Worm (Caenorhabditis elegans) whole organism, L2 larva: ENCODE data around the gene AC3.12.

Experiments used
- F13H6.1 ChIP-seq: sonication (generic microtip); optimal IDR thresholded peaks from 2 replicates; lab custom pipeline; 2016; ENCODE audit warnings: missing genetic modification characterization, missing compliant biosample characterization
- R02D3.7 ChIP-seq: fragments of 150-350 bp; optimal IDR thresholded peaks from 2 replicates; lab custom pipeline; 2014; ENCODE audit warnings: missing biosample characterization, missing genetic modification characterization
- Y55F3AM.14 ChIP-seq: fragments of 200-800 bp; sonication (Bioruptor generic); optimal IDR thresholded peaks from 2 replicates; lab custom pipeline; 2018; ENCODE audit warnings: mild to moderate bottlenecking, missing genetic modification characterization, missing compliant biosample characterization
- ZK546.5 ChIP-seq: sonication (generic microtip); optimal IDR thresholded peaks from 2 replicates; lab custom pipeline; 2017; ENCODE audit warnings: missing biosample characterization, missing genetic modification characterization
- alr-1 ChIP-seq: fragments of 150-350 bp; optimal IDR thresholded peaks from 2 replicates; lab custom pipeline; 2014; ENCODE audit warnings: missing biosample characterization, missing genetic modification characterization
- aly-2 ChIP-seq: fragments of 150-350 bp; optimal IDR thresholded peaks from 2 replicates; lab custom pipeline; 2014; ENCODE audit warnings: missing biosample characterization, missing genetic modification characterization
- blmp-1 ChIP-seq: sonication (generic microtip); optimal IDR thresholded peaks from 2 replicates; lab custom pipeline; 2017; ENCODE audit warnings: missing genetic modification characterization, mild to moderate bottlenecking, missing compliant biosample characterization, antibody characterized with exemption, moderate library complexity; ENCODE audit not compliant: insufficient read depth
- ceh-16 ChIP-seq: fragments of 150-350 bp; optimal IDR thresholded peaks from 2 replicates; lab custom pipeline; 2014; ENCODE audit warnings: missing biosample characterization, missing genetic modification characterization
- ceh-82 ChIP-seq: fragments of 150-350 bp; optimal IDR thresholded peaks from 2 replicates; lab custom pipeline; 2014; ENCODE audit warnings: missing biosample characterization, missing genetic modification characterization
- crh-2 ChIP-seq: sonication (generic microtip); optimal IDR thresholded peaks from 2 replicates; lab custom pipeline; 2017; ENCODE audit warnings: missing biosample characterization, missing genetic modification characterization
- dmd-4 ChIP-seq: sonication (generic microtip); optimal IDR thresholded peaks from 2 replicates; lab custom pipeline; 2017; ENCODE audit warnings: missing biosample characterization, missing genetic modification characterization
- egl-27 ChIP-seq: sonication (generic microtip); optimal IDR thresholded peaks from 3 replicates; lab custom pipeline; 2017; ENCODE audit warnings: missing biosample characterization, missing genetic modification reagents, missing genetic modification characterization
- elt-1 ChIP-seq: fragments of 150-350 bp; optimal IDR thresholded peaks from 2 replicates; lab custom pipeline; 2014; ENCODE audit warnings: missing biosample characterization, missing genetic modification characterization
- elt-3 ChIP-seq: sonication (generic microtip); optimal IDR thresholded peaks from 2 replicates; lab custom pipeline; 2017; ENCODE audit warnings: missing biosample characterization, missing genetic modification characterization
- fos-1 ChIP-seq: fragments of 150-350 bp; optimal IDR thresholded peaks from 2 replicates; lab custom pipeline; 2014; ENCODE audit warnings: missing biosample characterization, missing genetic modification characterization
- gmeb-1 ChIP-seq: fragments of 150-350 bp; optimal IDR thresholded peaks from 2 replicates; lab custom pipeline; 2014; ENCODE audit warnings: missing biosample characterization, missing genetic modification characterization
- lin-11 ChIP-seq: fragments of 150-350 bp; sonication (generic microtip); optimal IDR thresholded peaks from 2 replicates; lab custom pipeline; 2014; ENCODE audit warnings: missing biosample characterization, missing genetic modification characterization, inconsistent platforms, mixed read lengths
- lin-13 ChIP-seq: fragments of 150-350 bp; optimal IDR thresholded peaks from 2 replicates; lab custom pipeline; 2014; ENCODE audit warnings: missing biosample characterization, missing genetic modification reagents, missing genetic modification characterization
- lin-39 ChIP-seq: fragments of 150-350 bp; optimal IDR thresholded peaks from 2 replicates; lab custom pipeline; 2014; ENCODE audit warnings: missing biosample characterization, missing genetic modification reagents, missing genetic modification characterization
- lsy-2 ChIP-seq, 2 experiments: fragments of 150-350 bp in 1 of 2; sonication (generic microtip) in 1 of 2; optimal IDR thresholded peaks; 2 replicates each; lab custom pipeline; 2014 to 2017; ENCODE audit warnings: missing biosample characterization in 2 of 2, missing genetic modification characterization in 2 of 2
- mbf-1 ChIP-seq: sonication (generic microtip); optimal IDR thresholded peaks from 2 replicates; lab custom pipeline; 2017; ENCODE audit warnings: missing biosample characterization, missing genetic modification characterization
- mdl-1 ChIP-seq, 2 experiments: fragments of 150-350 bp in 1 of 2; sonication (generic microtip) in 1 of 2; optimal IDR thresholded peaks; 2 replicates each; lab custom pipeline; 2017; ENCODE audit warnings: missing biosample characterization in 2 of 2, missing genetic modification characterization in 2 of 2
- nhr-10 ChIP-seq: sonication (generic microtip); optimal IDR thresholded peaks from 2 replicates; lab custom pipeline; 2017; ENCODE audit warnings: missing biosample characterization, missing genetic modification characterization
- nhr-11 ChIP-seq: fragments of 150-350 bp; optimal IDR thresholded peaks from 2 replicates; lab custom pipeline; 2014; ENCODE audit warnings: missing biosample characterization, missing genetic modification characterization
- nhr-12 ChIP-seq: fragments of 150-350 bp; optimal IDR thresholded peaks from 2 replicates; lab custom pipeline; 2014; ENCODE audit warnings: missing biosample characterization, missing genetic modification characterization
- nhr-129 ChIP-seq: fragments of 150-350 bp; optimal IDR thresholded peaks from 2 replicates; lab custom pipeline; 2014; ENCODE audit warnings: missing biosample characterization, missing genetic modification characterization
- nhr-21 ChIP-seq: fragments of 150-350 bp; optimal IDR thresholded peaks from 2 replicates; lab custom pipeline; 2014; ENCODE audit warnings: missing biosample characterization, missing genetic modification characterization
- nhr-23 ChIP-seq: fragments of 150-350 bp; optimal IDR thresholded peaks from 2 replicates; lab custom pipeline; 2014; ENCODE audit warnings: missing biosample characterization, missing genetic modification reagents, missing genetic modification characterization
- nhr-237 ChIP-seq: fragments of 150-350 bp; optimal IDR thresholded peaks from 2 replicates; lab custom pipeline; 2014; ENCODE audit warnings: missing biosample characterization, missing genetic modification characterization
- nhr-25 ChIP-seq: fragments of 150-350 bp; sonication (generic microtip); optimal IDR thresholded peaks from 3 replicates; lab custom pipeline; 2014; ENCODE audit warnings: missing biosample characterization, missing genetic modification characterization
- nhr-6 ChIP-seq: fragments of 150-350 bp; optimal IDR thresholded peaks from 2 replicates; lab custom pipeline; 2014; ENCODE audit warnings: missing biosample characterization, missing genetic modification characterization
- nhr-77 ChIP-seq: fragments of 150-350 bp; optimal IDR thresholded peaks from 2 replicates; lab custom pipeline; 2014; ENCODE audit warnings: missing biosample characterization, missing genetic modification characterization
- peb-1 ChIP-seq: fragments of 150-350 bp; optimal IDR thresholded peaks from 2 replicates; lab custom pipeline; 2014; ENCODE audit warnings: missing biosample characterization, missing genetic modification characterization
- sem-4 ChIP-seq: fragments of 150-350 bp; optimal IDR thresholded peaks from 2 replicates; lab custom pipeline; 2014; ENCODE audit warnings: missing biosample characterization, missing genetic modification reagents, missing genetic modification characterization
- skn-1 ChIP-seq: sonication (generic microtip); optimal IDR thresholded peaks from 2 replicates; lab custom pipeline; 2017; ENCODE audit warnings: missing biosample characterization, missing genetic modification characterization
- sma-3 ChIP-seq: sonication (generic microtip); optimal IDR thresholded peaks from 2 replicates; lab custom pipeline; 2016; ENCODE audit warnings: missing genetic modification reagents, missing genetic modification characterization, missing compliant biosample characterization
- sma-9 ChIP-seq, 2 experiments: fragments of 150-350 bp in 1 of 2; sonication (generic microtip) in 1 of 2; optimal IDR thresholded peaks; 2 replicates each; lab custom pipeline; 2014 to 2016; ENCODE audit warnings: missing genetic modification characterization in 2 of 2, mild to moderate bottlenecking in 1 of 2, missing biosample characterization in 1 of 2, missing compliant biosample characterization in 1 of 2, missing genetic modification reagents in 1 of 2, moderate library complexity in 1 of 2
- snpc-4 ChIP-seq: fragments of 150-350 bp; optimal IDR thresholded peaks from 2 replicates; lab custom pipeline; 2014; ENCODE audit warnings: missing biosample characterization, missing genetic modification characterization
- unc-39 ChIP-seq: fragments of 150-350 bp; optimal IDR thresholded peaks from 2 replicates; lab custom pipeline; 2014; ENCODE audit warnings: missing biosample characterization, missing genetic modification characterization
- unc-55 ChIP-seq: fragments of 150-350 bp; sonication (generic microtip); optimal IDR thresholded peaks from 3 replicates; lab custom pipeline; 2014; ENCODE audit warnings: missing biosample characterization, missing genetic modification reagents, missing genetic modification characterization
- unc-62 ChIP-seq: fragments of 150-350 bp; optimal IDR thresholded peaks from 2 replicates; lab custom pipeline; 2014; ENCODE audit warnings: missing biosample characterization, missing genetic modification reagents, missing genetic modification characterization
- ztf-1 ChIP-seq: fragments of 200-800 bp; sonication (Bioruptor generic); conservative IDR thresholded peaks from 2 replicates; pipeline ENCODE4 v1.3.6; 2022; ENCODE audit warnings: missing genetic modification characterization, missing compliant biosample characterization
- ztf-11 ChIP-seq: sonication (generic microtip); optimal IDR thresholded peaks from 2 replicates; lab custom pipeline; 2017; ENCODE audit warnings: missing biosample characterization, missing genetic modification characterization
- ztf-4 ChIP-seq: fragments of 150-350 bp; optimal IDR thresholded peaks from 2 replicates; lab custom pipeline; 2014; ENCODE audit warnings: missing biosample characterization, missing genetic modification characterization

The AC3.12 gene

ce11 chrV:10382142-10382541, 2.9 kb upstream of the AC3.12 start, which contains the start of gene pqn-2:
pqn-2 (plus strand) TSS chrV:10382442.
- TF ChIP-seq unc-55 (GFP tag; lab: Kevin White, UChicago): no peak
- TF ChIP-seq lin-13 (GFP tag; lab: Kevin White, UChicago): no peak
- no peak for TF ChIP-seq skn-1 (tag; lab: Kevin White, UChicago)
- no peak for TF ChIP-seq mdl-1 (tag; optimal IDR thresholded peaks at IDR 0.05; lab: Kevin White, UChicago)
- no peak for TF ChIP-seq unc-39
- no peak for TF ChIP-seq ztf-4 (tag; lab: Kevin White, UChicago)
- TF ChIP-seq alr-1 (tag; lab: Kevin White, UChicago): no peak
- no peak for TF ChIP-seq ZK546.5 (tag; lab: Kevin White, UChicago)
- no peak for TF ChIP-seq nhr-21 (tag; lab: Kevin White, UChicago)
- no peak for TF ChIP-seq gmeb-1 (tag; lab: Kevin White, UChicago)
- TF ChIP-seq nhr-129 (tag; lab: Kevin White, UChicago): no peak
- TF ChIP-seq snpc-4: no peak

ce11 chrV:10381726-10382125, 2.5 kb upstream of the AC3.12 start, which contains the start of gene abu-1:
abu-1 (minus strand) TSS chrV:10381826.
- no peak for TF ChIP-seq elt-3 (tag; lab: Kevin White, UChicago)
- TF ChIP-seq ceh-16 (tag; lab: Kevin White, UChicago): no peak
- no peak for TF ChIP-seq crh-2 (tag; lab: Kevin White, UChicago)
- TF ChIP-seq lsy-2 (tag; optimal IDR thresholded peaks at IDR 0.05; lab: Kevin White, UChicago): no peak
- TF ChIP-seq lin-39 (tag; lab: Kevin White, UChicago): no peak
- no peak for TF ChIP-seq peb-1 (tag; lab: Kevin White, UChicago)
- TF ChIP-seq ztf-1 (GFP tag; lab: Robert Waterston, UW): no peak
- TF ChIP-seq Y55F3AM.14 (GFP tag; lab: Kevin White, UChicago): no peak

- no peak for TF ChIP-seq sem-4 (tag; lab: Kevin White, UChicago)
Observed at ce11 chrV:10379761-10380160, 568 bp upstream of the AC3.12 start.

ce11 chrV:10371951-10372350, 7.2 kb downstream of the AC3.12 start, which contains the start of gene ugt-49:
ugt-49 (plus strand) TSS chrV:10372321.
- TF ChIP-seq fos-1 (tag; lab: Kevin White, UChicago) (peak; percentile 60), gmeb-1 (tag; lab: Kevin White, UChicago) (no peak)

- TF ChIP-seq lsy-2 (tag; optimal IDR thresholded peaks at IDR 0.05; lab: Kevin White, UChicago) (no peak), aly-2 (tag; lab: Kevin White, UChicago) (no peak), lin-39 (tag; lab: Kevin White, UChicago) (no peak), nhr-237 (no peak), dmd-4 (no peak), lin-11 (tag; lab: Kevin White, UChicago) (no peak), nhr-25 (tag; lab: Kevin White, UChicago) (peak; percentile 22), nhr-11 (tag; lab: Kevin White, UChicago) (no peak), ztf-4 (tag; lab: Kevin White, UChicago) (no peak), egl-27 (no peak), mbf-1 (tag; lab: Kevin White, UChicago) (no peak), nhr-10 (tag; lab: Kevin White, UChicago) (no peak), blmp-1 (tag; lab: Kevin White, UChicago) (no peak), R02D3.7 (tag; lab: Kevin White, UChicago) (no peak), elt-1 (tag; lab: Kevin White, UChicago) (no peak), F13H6.1 (no peak), unc-55 (GFP tag; lab: Kevin White, UChicago) (no peak), sma-9 (GFP tag; optimal IDR thresholded peaks at IDR 0.05; lab: Kevin White, UChicago) (peak; percentile 68), sma-9 (tag; optimal IDR thresholded peaks at IDR 0.05; lab: Kevin White, UChicago) (no peak), fos-1 (tag; lab: Kevin White, UChicago) (peak; percentile 76), crh-2 (tag; lab: Kevin White, UChicago) (peak; percentile 45), lin-13 (GFP tag; lab: Kevin White, UChicago) (no peak), ceh-82 (tag; lab: Kevin White, UChicago) (no peak), nhr-23 (tag; lab: Kevin White, UChicago) (no peak), nhr-6 (tag; lab: Kevin White, UChicago) (no peak), ZK546.5 (tag; lab: Kevin White, UChicago) (no peak), nhr-129 (tag; lab: Kevin White, UChicago) (peak; percentile 11), nhr-21 (tag; lab: Kevin White, UChicago) (no peak), unc-62 (GFP tag; lab: Kevin White, UChicago) (no peak), snpc-4 (no peak), ztf-1 (GFP tag; lab: Robert Waterston, UW) (no peak), sma-3 (GFP tag; lab: Kevin White, UChicago) (peak; percentile 61), nhr-12 (tag; lab: Kevin White, UChicago) (no peak), unc-39 (no peak), ztf-11 (no peak), Y55F3AM.14 (GFP tag; lab: Kevin White, UChicago) (no peak), nhr-77 (tag; lab: Kevin White, UChicago) (no peak)
Observed at ce11 chrV:10371177-10371576, 8.0 kb downstream of the AC3.12 start.
